Worm (Caenorhabditis elegans) whole organism, L3 larva: ENCODE results near the gene nhl-3.

Experiments used
- ama-1 ChIP-seq: fragments of 150-350 bp; optimal IDR thresholded peaks from 2 replicates; lab custom pipeline; 2018
- egl-5 ChIP-seq: fragments of 150-350 bp; optimal IDR thresholded peaks from 2 replicates; lab custom pipeline; 2017; ENCODE audit warnings: missing biosample characterization, missing genetic modification reagents, missing genetic modification characterization, inconsistent platforms
- eor-1 ChIP-seq, 2 experiments: fragments of 150-350 bp; optimal IDR thresholded peaks; 2 replicates each; lab custom pipeline; 2014 to 2018; ENCODE audit warnings: missing biosample characterization in 2 of 2, missing genetic modification characterization in 2 of 2
- fkh-10 ChIP-seq: sonication (generic microtip); optimal IDR thresholded peaks from 2 replicates; lab custom pipeline; 2017; ENCODE audit warnings: missing biosample characterization, missing genetic modification reagents, missing genetic modification characterization
- fos-1 ChIP-seq: fragments of 150-350 bp; optimal IDR thresholded peaks from 2 replicates; lab custom pipeline; 2014; ENCODE audit warnings: missing biosample characterization, missing genetic modification characterization
- mdl-1 ChIP-seq: fragments of 150-350 bp; optimal IDR thresholded peaks from 2 replicates; lab custom pipeline; 2014; ENCODE audit warnings: missing biosample characterization, missing genetic modification characterization
- nhr-25 ChIP-seq: sonication (generic microtip); optimal IDR thresholded peaks from 2 replicates; lab custom pipeline; 2017; ENCODE audit warnings: missing biosample characterization, missing genetic modification characterization
- nhr-28 ChIP-seq: fragments of 150-350 bp; optimal IDR thresholded peaks from 2 replicates; lab custom pipeline; 2014; ENCODE audit warnings: missing biosample characterization, missing genetic modification characterization
- nhr-43 ChIP-seq: sonication (generic microtip); optimal IDR thresholded peaks from 2 replicates; lab custom pipeline; 2016; ENCODE audit warnings: mild to moderate bottlenecking, missing genetic modification characterization, missing compliant biosample characterization; ENCODE audit not compliant: poor library complexity, severe bottlenecking
- pqm-1 ChIP-seq: fragments of 150-350 bp; optimal IDR thresholded peaks from 2 replicates; lab custom pipeline; 2017; ENCODE audit warnings: missing biosample characterization, missing genetic modification characterization, inconsistent platforms
- skn-1 ChIP-seq: fragments of 150-350 bp; optimal IDR thresholded peaks from 2 replicates; lab custom pipeline; 2014; ENCODE audit warnings: missing biosample characterization, missing genetic modification characterization
- snpc-4 ChIP-seq: fragments of 150-350 bp; optimal IDR thresholded peaks from 2 replicates; lab custom pipeline; 2014; ENCODE audit warnings: missing biosample characterization, missing genetic modification characterization
- ztf-11 ChIP-seq: fragments of 150-350 bp; optimal IDR thresholded peaks from 2 replicates; lab custom pipeline; 2014; ENCODE audit warnings: missing biosample characterization, missing genetic modification characterization

DNA sequence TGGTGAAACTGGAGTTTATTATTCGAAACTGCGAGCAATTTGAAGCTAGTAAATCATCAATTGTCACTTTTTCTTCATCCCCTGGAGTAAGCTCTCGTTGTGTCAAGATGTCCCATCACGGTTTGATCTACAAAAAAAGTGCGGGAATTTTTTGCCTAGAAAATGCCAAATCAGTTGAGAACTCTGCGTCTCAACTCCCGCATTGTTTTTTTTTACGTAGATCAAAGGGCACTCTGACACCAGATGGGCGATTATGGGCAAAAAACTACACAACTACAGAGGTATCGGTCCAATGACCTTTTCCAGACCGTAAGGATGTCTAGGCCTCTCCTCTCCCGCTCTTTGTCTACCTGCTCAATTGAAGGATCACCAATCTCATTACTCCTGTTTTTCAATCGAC, 14.4 kb downstream of the nhl-3 start, which contains the start of gene fbxb-34:
- TF ChIP-seq nhr-28, result no peak
- TF ChIP-seq ztf-11 (tag; lab: Kevin White, UChicago), result no peak
- TF ChIP-seq egl-5, result no peak
- no peak for TF ChIP-seq nhr-43 (tag; lab: Kevin White, UChicago)
- TF ChIP-seq fos-1, result no peak
- TF ChIP-seq skn-1 (tag; lab: Kevin White, UChicago), result no peak
- no peak for TF ChIP-seq snpc-4
- TF ChIP-seq ama-1, result no peak
- TF ChIP-seq pqm-1 (tag; lab: Kevin White, UChicago), result no peak
- no peak for TF ChIP-seq fkh-10 (GFP tag; lab: Kevin White, UChicago)
- TF ChIP-seq mdl-1 (tag; lab: Kevin White, UChicago), result no peak
- TF ChIP-seq nhr-25 (tag; lab: Kevin White, UChicago), result no peak
- TF ChIP-seq eor-1 (tag; optimal IDR thresholded peaks at IDR 0.05; lab: Kevin White, UChicago), result no peak
